Worm (Caenorhabditis elegans) whole organism, L4 larva: ENCODE data around the gene W06F12.3.

ENCODE experiments used
- Y75B8A.6 ChIP-seq: fragments of 200-800 bp; sonication (Bioruptor generic); IDR thresholded peaks from 2 replicates; pipeline ENCODE4 v1.3.6; 2022; ENCODE audit warnings: missing genetic modification reagents, missing genetic modification characterization, missing compliant biosample characterization
- ceh-62 ChIP-seq: sonication (generic microtip); optimal IDR thresholded peaks from 2 replicates; lab custom pipeline; 2017; ENCODE audit warnings: missing biosample characterization, missing genetic modification characterization
- lin-13 ChIP-seq: fragments of 150-350 bp; optimal IDR thresholded peaks from 2 replicates; lab custom pipeline; 2014; ENCODE audit warnings: missing biosample characterization, missing genetic modification reagents, missing genetic modification characterization
- nhr-25 ChIP-seq: sonication (generic microtip); optimal IDR thresholded peaks from 2 replicates; lab custom pipeline; 2017; ENCODE audit warnings: missing genetic modification characterization, mild to moderate bottlenecking, missing compliant biosample characterization, antibody characterized with exemption, moderate library complexity, borderline replicate concordance; ENCODE audit not compliant: insufficient read depth
- skn-1 ChIP-seq: fragments of 150-350 bp; optimal IDR thresholded peaks from 2 replicates; lab custom pipeline; 2014; ENCODE audit warnings: missing biosample characterization, missing genetic modification characterization
- unc-62 ChIP-seq, 3 experiments: fragments of 150-350 bp in 1 of 3; sonication (generic microtip); optimal IDR thresholded peaks in 2 of 3; peaks in 1 of 3; 1 replicate in 1 of 3; 2 replicates in 2 of 3; lab custom pipeline; 2014 to 2017; ENCODE audit warnings: missing biosample characterization in 3 of 3, missing genetic modification characterization in 3 of 3, missing genetic modification reagents in 3 of 3, missing genotype in 1 of 3

ce11 chrIII:13770017-13770416 is 35.2 kb downstream of the W06F12.3 start:
- TF ChIP-seq unc-62 (GFP tag; optimal IDR thresholded peaks at IDR 0.05 in 1 of 2; lab: Kevin White, UChicago), result peak in 1 of 2 experiments; percentile 96
- TF ChIP-seq unc-62 (tag; optimal IDR thresholded peaks at IDR 0.05; lab: Kevin White, UChicago), result no peak
- no peak for TF ChIP-seq nhr-25
- TF ChIP-seq Y75B8A.6, result no peak
- no peak for TF ChIP-seq lin-13 (GFP tag; lab: Kevin White, UChicago)
- TF ChIP-seq ceh-62 (tag; lab: Kevin White, UChicago), result no peak
- no peak for TF ChIP-seq skn-1 (tag; lab: Kevin White, UChicago)
